Worm (Caenorhabditis elegans): ENCODE results near the gene Y38F1A.8.

- no peak for TF ChIP-seq tbx-37 (GFP tag; conservative IDR thresholded peaks at IDR 0.05)
- TF ChIP-seq flt-1 (GFP tag; IDR thresholded peaks at IDR 0.05), result no peak
- TF ChIP-seq hmbx-1 (tag; optimal IDR thresholded peaks at IDR 0.05), result no peak
- no peak for TF ChIP-seq aly-1 (tag; optimal IDR thresholded peaks at IDR 0.05)
- TF ChIP-seq ets-7 (tag; optimal IDR thresholded peaks at IDR 0.05), result no peak
Measured at ce11 chrII:13022555-13022954, 21.9 kb upstream of the Y38F1A.8 start.

Measured in whole organism, early embryonic.